Worm (Caenorhabditis elegans) whole organism, young adult: ENCODE results near the gene trmt-10C.2.

Experiments
- F49E8.2 ChIP-seq: sonication (generic microtip); optimal IDR thresholded peaks from 3 replicates; lab custom pipeline; 2017; ENCODE audit warnings: missing genetic modification characterization, mild to moderate bottlenecking, missing compliant biosample characterization, antibody characterized with exemption, moderate library complexity; ENCODE audit not compliant: insufficient read depth
- Y53G8AR.9 ChIP-seq: fragments of 200-800 bp; sonication (Bioruptor generic); conservative IDR thresholded peaks from 2 replicates; pipeline ENCODE4 v1.3.6; 2022; ENCODE audit warnings: missing genetic modification reagents, missing genetic modification characterization, missing compliant biosample characterization
- Y67H2A.10 ChIP-seq: fragments of 200-800 bp; sonication (Bioruptor generic); conservative IDR thresholded peaks from 2 replicates; pipeline ENCODE4 v1.3.6; 2022; ENCODE audit warnings: missing genetic modification reagents, missing genetic modification characterization, missing compliant biosample characterization
- attf-3 ChIP-seq: fragments of 200-800 bp; sonication (Bioruptor generic); conservative IDR thresholded peaks from 2 replicates; pipeline ENCODE4 v1.3.6; 2022; ENCODE audit warnings: missing genetic modification reagents, missing genetic modification characterization, missing compliant biosample characterization
- bed-1 ChIP-seq: fragments of 200-800 bp; sonication (Bioruptor generic); IDR thresholded peaks from 2 replicates; pipeline ENCODE4 v1.3.6; 2022; ENCODE audit warnings: missing genetic modification reagents, missing genetic modification characterization, missing compliant biosample characterization
- ceh-40 ChIP-seq: fragments of 200-800 bp; sonication (Bioruptor generic); IDR thresholded peaks from 2 replicates; pipeline ENCODE4 v1.3.6; 2022; ENCODE audit warnings: missing genetic modification characterization, missing compliant biosample characterization
- him-1 ChIP-seq: sonication (generic microtip); optimal IDR thresholded peaks from 2 replicates; lab custom pipeline; 2016; ENCODE audit warnings: missing genotype, missing genetic modification reagents, missing genetic modification characterization, missing compliant biosample characterization
- nhr-179 ChIP-seq: sonication (generic microtip); optimal IDR thresholded peaks from 2 replicates; lab custom pipeline; 2016; ENCODE audit warnings: mild to moderate bottlenecking, missing genetic modification characterization, missing compliant biosample characterization
- snpc-3.4 ChIP-seq: sonication (generic microtip); optimal IDR thresholded peaks from 2 replicates; lab custom pipeline; 2017; ENCODE audit warnings: missing genetic modification characterization, mild to moderate bottlenecking, missing compliant biosample characterization, antibody characterized with exemption, moderate library complexity, missing genotype, missing genetic modification reagents
- unc-62 ChIP-seq: fragments of 150-350 bp; optimal IDR thresholded peaks from 2 replicates; lab custom pipeline; 2014; ENCODE audit warnings: missing biosample characterization, missing genetic modification reagents, missing genetic modification characterization

DNA sequence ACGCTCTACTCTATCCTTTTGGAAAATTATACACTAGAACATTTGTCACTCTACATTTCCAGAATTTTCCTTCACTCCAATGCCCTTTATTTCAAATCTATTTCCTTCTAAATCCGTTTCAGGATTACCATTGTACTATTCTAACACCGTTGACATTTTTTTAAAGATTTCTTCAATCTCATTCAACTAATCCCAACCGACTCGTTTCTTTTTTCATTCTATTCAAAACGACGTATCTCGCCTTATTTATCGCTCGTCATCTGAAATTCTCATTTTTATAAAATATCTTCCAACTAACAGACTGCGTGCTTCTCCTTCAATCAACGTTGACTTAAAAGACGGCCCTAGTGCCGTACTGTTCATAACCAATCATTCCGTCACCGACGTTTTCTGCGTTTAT, 7.0 kb downstream of the trmt-10C.2 start, which contains the start of gene akap-1:
- no peak for TF ChIP-seq bed-1 (GFP tag; lab: Robert Waterston, UW)
- TF ChIP-seq attf-3 (GFP tag; lab: Robert Waterston, UW), result no peak
- TF ChIP-seq Y53G8AR.9 (GFP tag; lab: Robert Waterston, UW), result no peak
- no peak for TF ChIP-seq him-1 (tag; lab: Kevin White, UChicago)
- TF ChIP-seq F49E8.2 (tag; lab: Kevin White, UChicago), result no peak
- TF ChIP-seq unc-62 (GFP tag; lab: Kevin White, UChicago), result no peak
- TF ChIP-seq snpc-3.4 (tag; lab: Kevin White, UChicago), result no peak
- no peak for TF ChIP-seq ceh-40 (GFP tag; lab: Robert Waterston, UW)
- TF ChIP-seq nhr-179 (tag; lab: Kevin White, UChicago), result no peak
- no peak for TF ChIP-seq Y67H2A.10
